Fruit fly (Drosophila melanogaster): ENCODE results near the gene RtGEF.

RtGEF gene

DNA sequence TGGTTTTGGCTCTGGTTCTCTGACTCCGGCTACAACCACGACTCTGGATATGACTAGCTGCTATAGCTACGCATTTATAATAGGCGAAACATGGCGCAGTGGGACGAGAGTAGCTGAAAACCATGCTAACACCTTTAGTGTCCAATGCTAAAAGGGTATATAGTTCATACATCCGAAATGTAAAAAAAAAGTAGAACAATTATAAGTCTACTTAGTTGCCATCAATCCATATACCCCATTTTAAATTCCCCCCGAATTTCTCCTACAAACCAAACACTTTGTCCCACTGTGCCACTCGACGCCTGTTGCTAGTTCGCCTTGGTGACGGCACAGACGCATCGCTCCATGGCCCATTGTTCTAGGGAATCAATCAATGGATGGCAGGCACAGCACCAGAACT lies 23.9 kb upstream of the RtGEF start (continued):
- TF ChIP-seq toy (GFP tag; IDR thresholded peaks at IDR 0.05) (peak; percentile 66; the same call in 1 of the 2 replicates), inv (GFP tag; IDR thresholded peaks at IDR 0.05; ENCODE audit: partially characterized antibody) (no peak), BEAF-32 (GFP tag; optimal IDR thresholded peaks at IDR 0.05) (no peak), prd (optimal IDR thresholded peaks at IDR 0.05) (no peak), prd (GFP tag; IDR thresholded peaks at IDR 0.05) (peak; percentile 95), CG31224 (GFP tag; IDR thresholded peaks at IDR 0.05) (peak; percentile 70), Max (GFP tag; optimal IDR thresholded peaks at IDR 0.05) (peak; percentile 64), NC2α (GFP tag; optimal IDR thresholded peaks at IDR 0.05) (peak; percentile 28), chif (GFP tag; optimal IDR thresholded peaks at IDR 0.05) (peak; percentile 57 to 66), CG6689 (GFP tag; IDR thresholded peaks at IDR 0.05) (peak; percentile 90), CG18599 (GFP tag; optimal IDR thresholded peaks at IDR 0.05) (peak; percentile 83), MTF-1 (GFP tag; optimal IDR thresholded peaks at IDR 0.05; ENCODE audit: borderline replicate concordance) (peak; percentile 68), p53 (GFP tag; optimal IDR thresholded peaks at IDR 0.05) (no peak), ftz-f1 (GFP tag; optimal IDR thresholded peaks at IDR 0.05) (no peak), ac (GFP tag; optimal IDR thresholded peaks at IDR 0.05) (no peak), en (GFP tag; optimal IDR thresholded peaks at IDR 0.05) (no peak), CG12299 (tag; optimal IDR thresholded peaks at IDR 0.05) (no peak), CG9215 (GFP tag; IDR thresholded peaks at IDR 0.05) (peak; percentile 77), CG5180 (GFP tag; optimal IDR thresholded peaks at IDR 0.05) (peak; percentile 40), Sox100B (GFP tag; optimal IDR thresholded peaks at IDR 0.05) (peak; percentile 31), h (optimal IDR thresholded peaks at IDR 0.05) (no peak), gro (GFP tag; optimal IDR thresholded peaks at IDR 0.05) (no peak), CG16779 (GFP tag; IDR thresholded peaks at IDR 0.05) (peak; percentile 57; the same call in 1 of the 2 replicates), stwl (tag; optimal IDR thresholded peaks at IDR 0.05) (peak; percentile 9), Trl (optimal IDR thresholded peaks at IDR 0.05) (no peak), Trl (GFP tag; optimal IDR thresholded peaks at IDR 0.05) (peak; percentile 46), MBD-R2 (GFP tag; IDR thresholded peaks at IDR 0.05) (no peak), hbn (GFP tag; IDR thresholded peaks at IDR 0.05; ENCODE audit: partially characterized antibody) (no peak), sqz (GFP tag; optimal IDR thresholded peaks at IDR 0.05) (no peak), B-H2 (GFP tag; optimal IDR thresholded peaks at IDR 0.05) (no peak), Doc3 (GFP tag; IDR thresholded peaks at IDR 0.05; ENCODE audit: partially characterized antibody) (no peak), CG3847 (GFP tag; IDR thresholded peaks at IDR 0.05) (peak; percentile 55; the same call in 1 of the 2 replicates), z (GFP tag; IDR thresholded peaks at IDR 0.05) (0 out of 3 replicates have a peak, but pooled peaks have one; percentile 32), CG11247 (GFP tag; IDR thresholded peaks at IDR 0.05) (peak; percentile 37; the same call in 1 of the 2 replicates), ERR (GFP tag; optimal IDR thresholded peaks at IDR 0.05) (peak; percentile 71), Dip3 (GFP tag; optimal IDR thresholded peaks at IDR 0.05) (no peak), Mrtf (GFP tag; IDR thresholded peaks at IDR 0.05) (peak; percentile 83; the same call in 2 of the 3 replicates), CG9797 (GFP tag; optimal IDR thresholded peaks at IDR 0.05) (no peak), run (tag; optimal IDR thresholded peaks at IDR 0.05) (no peak), D (optimal IDR thresholded peaks at IDR 0.05) (no peak), D (GFP tag; optimal IDR thresholded peaks at IDR 0.05) (peak; percentile 71), CG5953 (GFP tag; IDR thresholded peaks at IDR 0.05) (no peak), CG32772 (GFP tag; IDR thresholded peaks at IDR 0.05) (no peak), zf30C (GFP tag; optimal IDR thresholded peaks at IDR 0.05) (no peak), CG14014 (GFP tag; IDR thresholded peaks at IDR 0.05) (peak; percentile 73), CG34422 (GFP tag; IDR thresholded peaks at IDR 0.05) (peak; percentile 92), Dref (GFP tag; IDR thresholded peaks at IDR 0.05) (no peak), ranshi (GFP tag; IDR thresholded peaks at IDR 0.05) (peak; percentile 69), CG2875 (GFP tag; optimal IDR thresholded peaks at IDR 0.05) (peak; percentile 53), aop (GFP tag; IDR thresholded peaks at IDR 0.05) (no peak), CG8089 (GFP tag; optimal IDR thresholded peaks at IDR 0.05) (peak; percentile 33), dati (GFP tag; IDR thresholded peaks at IDR 0.05) (peak; percentile 76), pb (GFP tag; optimal IDR thresholded peaks at IDR 0.05) (peak; percentile 65)
